Fruit fly (Drosophila melanogaster) whole organism, embryonic: ENCODE data around the gene CG32650.

Source experiments
- Blimp-1 ChIP-seq: fragments of 200-800 bp; sonication (Bioruptor generic); optimal IDR thresholded peaks from 3 replicates; lab custom pipeline; 2018; ENCODE audit warnings: missing biosample characterization, missing genetic modification characterization, mild to moderate bottlenecking, moderate library complexity, missing genetic modification reagents
- C15 ChIP-seq: fragments of 200-800 bp; sonication (Bioruptor generic); IDR thresholded peaks from 3 replicates; pipeline ENCODE4 v1.3.6; 2022; ENCODE audit warnings: missing biosample characterization, missing genetic modification characterization
- CG11085 ChIP-seq: fragments of 200-800 bp; sonication (Bioruptor generic); IDR thresholded peaks from 2 replicates; pipeline ENCODE4 v1.3.6; 2022; ENCODE audit warnings: missing biosample characterization, missing genetic modification characterization
- CG11093 ChIP-seq: fragments of 200-800 bp; sonication (Bioruptor generic); IDR thresholded peaks from 3 replicates; pipeline ENCODE4 v1.3.6; 2022; ENCODE audit warnings: missing biosample characterization, missing genetic modification characterization
- CG12236 ChIP-seq: fragments of 200-800 bp; sonication (Bioruptor generic); optimal IDR thresholded peaks from 2 replicates; lab custom pipeline; 2016; ENCODE audit warnings: missing biosample characterization, missing genetic modification characterization
- CG12299 ChIP-seq: fragments of 200-800 bp; sonication (Bioruptor generic); optimal IDR thresholded peaks from 2 replicates; lab custom pipeline; 2018; ENCODE audit warnings: missing biosample characterization, mild to moderate bottlenecking, missing genetic modification characterization
- CG13894 ChIP-seq: fragments of 200-800 bp; sonication (Bioruptor generic); optimal IDR thresholded peaks from 3 replicates; lab custom pipeline; 2018; ENCODE audit warnings: missing biosample characterization, mild to moderate bottlenecking, missing genetic modification characterization, moderate library complexity
- CG1529 ChIP-seq: fragments of 200-800 bp; sonication (Bioruptor generic); optimal IDR thresholded peaks from 3 replicates; lab custom pipeline; 2018; ENCODE audit warnings: missing biosample characterization, missing genetic modification characterization
- CG16815 ChIP-seq: fragments of 200-800 bp; sonication (Bioruptor generic); optimal IDR thresholded peaks from 3 replicates; lab custom pipeline; 2017; ENCODE audit warnings: missing biosample characterization, mild to moderate bottlenecking, missing genetic modification characterization
- CG18262 ChIP-seq: fragments of 200-800 bp; optimal IDR thresholded peaks from 3 replicates; lab custom pipeline; 2019; ENCODE audit warnings: missing biosample characterization, mild to moderate bottlenecking, missing genetic modification characterization, moderate library complexity
- CG2202 ChIP-seq: fragments of 200-800 bp; sonication (Bioruptor generic); optimal IDR thresholded peaks from 2 replicates; lab custom pipeline; 2018; ENCODE audit warnings: missing biosample characterization, mild to moderate bottlenecking, missing genetic modification characterization
- CG3995 ChIP-seq: fragments of 200-800 bp; sonication (Bioruptor generic); optimal IDR thresholded peaks from 3 replicates; lab custom pipeline; 2016; ENCODE audit warnings: missing biosample characterization, missing genetic modification characterization
- CG4707 ChIP-seq: fragments of 200-800 bp; sonication (Bioruptor generic); optimal IDR thresholded peaks from 2 replicates; lab custom pipeline; 2018; ENCODE audit warnings: missing biosample characterization, mild to moderate bottlenecking, missing genetic modification characterization, moderate library complexity
- CG6765 ChIP-seq: fragments of 200-800 bp; sonication (Bioruptor generic); optimal IDR thresholded peaks from 3 replicates; lab custom pipeline; 2017; ENCODE audit warnings: missing biosample characterization, mild to moderate bottlenecking, missing genetic modification characterization
- CG6813 ChIP-seq: fragments of 200-800 bp; sonication (Bioruptor generic); optimal IDR thresholded peaks from 2 replicates; lab custom pipeline; 2017; ENCODE audit warnings: missing biosample characterization, missing genetic modification characterization, mild to moderate bottlenecking, moderate library complexity, missing genetic modification reagents
- CG7786 ChIP-seq: fragments of 200-800 bp; sonication (Bioruptor generic); optimal IDR thresholded peaks from 2 replicates; lab custom pipeline; 2016; ENCODE audit warnings: missing biosample characterization, missing genetic modification characterization
- CG7839 ChIP-seq: fragments of 200-800 bp; sonication (Bioruptor generic); optimal IDR thresholded peaks from 3 replicates; lab custom pipeline; 2018; ENCODE audit warnings: missing biosample characterization, mild to moderate bottlenecking, missing genetic modification characterization, moderate library complexity
- CG8281 ChIP-seq: fragments of 200-800 bp; sonication (Bioruptor generic); optimal IDR thresholded peaks from 2 replicates; lab custom pipeline; 2018; ENCODE audit warnings: missing biosample characterization, mild to moderate bottlenecking, missing genetic modification characterization, moderate library complexity
- CG9437 ChIP-seq: fragments of 200-800 bp; sonication (Bioruptor generic); optimal IDR thresholded peaks from 2 replicates; lab custom pipeline; 2018; ENCODE audit warnings: missing biosample characterization, mild to moderate bottlenecking, missing genetic modification characterization
- CoRest ChIP-seq: fragments of 200-800 bp; sonication (Bioruptor generic); optimal IDR thresholded peaks from 3 replicates; lab custom pipeline; 2018; ENCODE audit warnings: missing biosample characterization, mild to moderate bottlenecking, missing genetic modification characterization, moderate library complexity
- Dref ChIP-seq: fragments of 200-800 bp; sonication (Bioruptor generic); IDR thresholded peaks from 2 replicates; pipeline ENCODE4 v1.3.6; 2022; ENCODE audit warnings: missing biosample characterization, missing genetic modification characterization
- Hsf ChIP-seq: fragments of 200-800 bp; sonication (Bioruptor generic); optimal IDR thresholded peaks from 3 replicates; lab custom pipeline; 2016; ENCODE audit warnings: missing biosample characterization, missing genetic modification characterization
- Neu2 ChIP-seq: fragments of 200-800 bp; sonication (Bioruptor generic); optimal IDR thresholded peaks from 3 replicates; lab custom pipeline; 2016; ENCODE audit warnings: missing biosample characterization, missing genetic modification characterization, borderline replicate concordance
- Poxn ChIP-seq: fragments of 200-800 bp; sonication (Bioruptor generic); IDR thresholded peaks from 2 replicates; pipeline ENCODE4 v1.3.6; 2022; ENCODE audit warnings: missing biosample characterization, missing genetic modification characterization
- Rfx ChIP-seq: fragments of 200-800 bp; sonication (Bioruptor generic); IDR thresholded peaks from 2 replicates; pipeline ENCODE4 v1.3.6; 2022; ENCODE audit warnings: missing biosample characterization, missing genetic modification characterization
- Side ChIP-seq: fragments of 200-800 bp; sonication (Bioruptor generic); optimal IDR thresholded peaks from 2 replicates; lab custom pipeline; 2016; ENCODE audit warnings: missing biosample characterization, missing genetic modification characterization
- Sox102F ChIP-seq: fragments of 200-800 bp; sonication (Bioruptor generic); optimal IDR thresholded peaks from 2 replicates; lab custom pipeline; 2018; ENCODE audit warnings: missing biosample characterization, mild to moderate bottlenecking, missing genetic modification characterization, moderate library complexity
- Sry-β ChIP-seq: fragments of 200-800 bp; sonication (Bioruptor generic); optimal IDR thresholded peaks from 2 replicates; lab custom pipeline; 2018; ENCODE audit warnings: missing biosample characterization, mild to moderate bottlenecking, missing genetic modification characterization, moderate library complexity
- Taf1 ChIP-seq: fragments of 200-800 bp; sonication (Bioruptor generic); IDR thresholded peaks from 2 replicates; pipeline ENCODE4 v1.3.6; 2022; ENCODE audit warnings: missing biosample characterization, missing genetic modification characterization
- Tbp ChIP-seq: fragments of >200 bp; optimal IDR thresholded peaks from 2 replicates; lab custom pipeline; 2018; ENCODE audit warnings: missing biosample characterization, missing genetic modification characterization
- Xbp1 ChIP-seq: fragments of 200-800 bp; sonication (Bioruptor generic); optimal IDR thresholded peaks from 3 replicates; lab custom pipeline; 2016; ENCODE audit warnings: missing biosample characterization, mild to moderate bottlenecking, missing genetic modification characterization
- ap ChIP-seq: fragments of 200-800 bp; sonication (Bioruptor generic); IDR thresholded peaks from 2 replicates; pipeline ENCODE4 v1.3.6; 2022; ENCODE audit warnings: missing biosample characterization, missing genetic modification characterization
- az2 ChIP-seq: fragments of 200-800 bp; sonication (Bioruptor generic); optimal IDR thresholded peaks from 3 replicates; lab custom pipeline; 2016; ENCODE audit warnings: missing biosample characterization, missing genetic modification characterization
- bsh ChIP-seq, 2 experiments: fragments of 200-800 bp; sonication (Bioruptor generic); optimal IDR thresholded peaks; 2 replicates each; lab custom pipeline; 2017 to 2018; ENCODE audit warnings: mild to moderate bottlenecking in 2 of 2, missing biosample characterization in 2 of 2, missing genetic modification characterization in 2 of 2, moderate library complexity in 1 of 2
- cas ChIP-seq: fragments of 200-800 bp; sonication (Bioruptor generic); IDR thresholded peaks from 2 replicates; pipeline ENCODE4 v1.3.6; 2022; ENCODE audit warnings: missing biosample characterization, missing genetic modification characterization
- chn ChIP-seq: fragments of 200-800 bp; sonication (Bioruptor generic); optimal IDR thresholded peaks from 2 replicates; lab custom pipeline; 2016; ENCODE audit warnings: missing biosample characterization, missing genetic modification characterization
- crp ChIP-seq, 2 experiments: fragments of 200-800 bp; sonication (Bioruptor generic); optimal IDR thresholded peaks; 2 replicates in 1 of 2; 3 replicates in 1 of 2; lab custom pipeline; 2017; ENCODE audit warnings: missing biosample characterization in 2 of 2, missing genetic modification characterization in 2 of 2, mild to moderate bottlenecking in 1 of 2, moderate library complexity in 1 of 2
- eve ChIP-seq, 2 experiments: fragments of >200 bp; optimal IDR thresholded peaks; 2 replicates each; lab custom pipeline; 2017; ENCODE audit warnings: missing biosample characterization in 2 of 2, missing genetic modification characterization in 2 of 2
- ftz-f1 ChIP-seq: fragments of 200-800 bp; sonication (Bioruptor generic); optimal IDR thresholded peaks from 2 replicates; lab custom pipeline; 2016; ENCODE audit warnings: missing biosample characterization, missing genetic modification characterization
- ind ChIP-seq: fragments of 200-800 bp; sonication (Bioruptor generic); optimal IDR thresholded peaks from 3 replicates; lab custom pipeline; 2016; ENCODE audit warnings: missing biosample characterization, missing genetic modification characterization
- ken ChIP-seq: fragments of 200-800 bp; sonication (Bioruptor generic); IDR thresholded peaks from 3 replicates; pipeline ENCODE4 v1.3.6; 2022; ENCODE audit warnings: missing biosample characterization, missing genetic modification characterization
- klu ChIP-seq: fragments of 200-800 bp; sonication (Bioruptor generic); IDR thresholded peaks from 2 replicates; pipeline ENCODE4 v1.3.6; 2022; ENCODE audit warnings: missing biosample characterization, missing genetic modification characterization
- lola ChIP-seq, 3 experiments: fragments of >200 bp in 2 of 3; fragments of 200-800 bp in 1 of 3; sonication (Bioruptor generic) in 1 of 3; optimal IDR thresholded peaks; 2 replicates each; lab custom pipeline; 2017 to 2019; ENCODE audit warnings: missing biosample characterization in 3 of 3, missing genetic modification characterization in 3 of 3, mild to moderate bottlenecking in 1 of 3, moderate library complexity in 1 of 3
- nau ChIP-seq: fragments of 200-800 bp; sonication (Bioruptor generic); optimal IDR thresholded peaks from 3 replicates; lab custom pipeline; 2017; ENCODE audit warnings: missing biosample characterization, mild to moderate bottlenecking, missing genetic modification characterization, missing genetic modification reagents
- otp ChIP-seq: fragments of 200-800 bp; sonication (Bioruptor generic); IDR thresholded peaks from 3 replicates; pipeline ENCODE4, ENCODE4 v1.3.6; 2022; ENCODE audit warnings: missing biosample characterization, missing genetic modification characterization
- pfk ChIP-seq: fragments of 200-800 bp; sonication (Bioruptor generic); optimal IDR thresholded peaks from 2 replicates; lab custom pipeline; 2018; ENCODE audit warnings: missing biosample characterization, mild to moderate bottlenecking, missing genetic modification characterization, moderate library complexity
- pros ChIP-seq: fragments of 200-800 bp; sonication (Bioruptor generic); optimal IDR thresholded peaks from 3 replicates; lab custom pipeline; 2019; ENCODE audit warnings: missing biosample characterization, mild to moderate bottlenecking, missing genetic modification characterization, moderate library complexity
- slp2 ChIP-seq: fragments of 200-800 bp; sonication (Bioruptor generic); optimal IDR thresholded peaks from 2 replicates; lab custom pipeline; 2016; ENCODE audit warnings: missing biosample characterization, missing genetic modification characterization
- ttk ChIP-seq: fragments of 200-800 bp; sonication (Bioruptor generic); IDR thresholded peaks from 2 replicates; pipeline ENCODE4 v2.1.2; 2022; ENCODE audit warnings: missing biosample characterization, missing genetic modification characterization

CG32650 gene

DNA sequence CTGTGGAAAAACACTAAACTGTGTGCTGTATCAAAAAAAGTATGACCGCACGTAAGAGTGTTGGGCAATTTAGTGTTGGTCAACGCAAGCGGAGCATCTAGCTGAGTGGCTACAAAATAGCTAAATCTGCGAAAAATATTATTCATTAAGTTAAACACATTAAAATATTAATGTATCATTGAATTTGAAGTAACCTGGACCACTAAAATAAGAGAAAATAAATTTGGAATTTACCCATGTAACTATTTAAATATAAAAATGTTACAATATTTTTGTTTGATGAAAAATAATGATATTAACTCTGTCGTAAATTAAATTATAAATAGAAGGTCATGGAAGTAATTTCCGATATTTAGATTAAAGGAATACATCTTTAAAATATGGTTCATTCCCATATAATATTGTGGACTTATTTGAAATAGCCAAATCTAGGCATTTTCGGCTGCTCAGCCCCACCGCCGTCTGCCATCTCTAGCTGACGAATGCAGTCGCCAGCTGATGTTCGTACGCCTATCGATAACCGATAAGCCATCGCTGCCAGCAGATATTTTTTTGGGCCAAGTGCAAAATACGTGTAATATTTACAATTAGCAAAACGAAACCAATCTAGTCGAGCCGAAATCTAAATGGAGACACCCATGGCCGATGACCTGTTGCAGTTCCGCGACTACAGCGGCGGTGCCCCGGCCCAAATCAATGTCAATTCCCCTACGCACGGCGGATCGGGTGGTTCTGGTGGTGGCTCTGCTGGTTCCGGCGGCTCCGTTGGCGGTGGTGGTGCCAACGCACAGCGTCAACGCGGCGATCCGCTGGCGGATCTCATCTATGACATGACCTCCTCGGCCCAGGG, 11.3 kb upstream of the CG32650 start, which contains the start of the genes Brms1 and CG4645 (continued):
- no peak for TF ChIP-seq CG6813 (GFP tag; lab: Kevin White, UChicago)
- no peak for TF ChIP-seq ftz-f1
- no peak for TF ChIP-seq Blimp-1
- TF ChIP-seq ap: no peak
- no peak for TF ChIP-seq CG1529 (GFP tag; lab: Kevin White, UChicago)
- peak; percentile 67 for TF ChIP-seq CG16815 (GFP tag; lab: Kevin White, UChicago)
- TF ChIP-seq eve (GFP tag; optimal IDR thresholded peaks at IDR 0.05; lab: Kevin White, UChicago): no peak
- peak; percentile 92 for TF ChIP-seq Sry-β (GFP tag; lab: Kevin White, UChicago)
- no peak for TF ChIP-seq Taf1
- TF ChIP-seq Side: no peak
- TF ChIP-seq CG11085 (GFP tag; lab: Robert Waterston, UW): no peak
- no peak for TF ChIP-seq pros (GFP tag; lab: Kevin White, UChicago)
- no peak for TF ChIP-seq otp
- no peak for TF ChIP-seq CG13894 (tag; lab: Kevin White, UChicago)
- TF ChIP-seq Poxn (GFP tag; lab: Robert Waterston, UW): no peak
- TF ChIP-seq crp (GFP tag; optimal IDR thresholded peaks at IDR 0.05; lab: Kevin White, UChicago): peak; percentile 30 to 85
- TF ChIP-seq C15 (GFP tag; lab: Robert Waterston, UW): no peak
- no peak for TF ChIP-seq slp2 (GFP tag; lab: Kevin White, UChicago)
- peak; percentile 69 for TF ChIP-seq Dref (GFP tag; lab: Robert Waterston, UW)
- TF ChIP-seq CG11093 (GFP tag; lab: Robert Waterston, UW): no peak
- no peak; the same call in 1 of the 2 replicates for TF ChIP-seq ttk (GFP tag; lab: Robert Waterston, UW)
- TF ChIP-seq klu: no peak
- TF ChIP-seq CG9437 (GFP tag; lab: Kevin White, UChicago): peak; percentile 54
- TF ChIP-seq lola (GFP tag; optimal IDR thresholded peaks at IDR 0.05; lab: Kevin White, UChicago): peak in 1 of 3 experiments; percentile 62
- TF ChIP-seq az2: peak; percentile 29
- no peak for TF ChIP-seq CG2202 (tag; lab: Kevin White, UChicago)
- TF ChIP-seq Neu2 (GFP tag; lab: Kevin White, UChicago): no peak
- peak; percentile 31 for TF ChIP-seq Sox102F
- no peak for TF ChIP-seq cas (GFP tag; lab: Robert Waterston, UW)
- TF ChIP-seq Rfx (GFP tag; lab: Robert Waterston, UW): peak; percentile 67
- TF ChIP-seq nau (GFP tag; lab: Kevin White, UChicago): no peak
- TF ChIP-seq chn (GFP tag; lab: Kevin White, UChicago): peak; percentile 15
- TF ChIP-seq CoRest (tag; lab: Kevin White, UChicago): peak; percentile 76
- no peak for TF ChIP-seq CG4707 (GFP tag; lab: Kevin White, UChicago)
- no peak for TF ChIP-seq pfk (GFP tag; lab: Kevin White, UChicago)
- TF ChIP-seq CG8281 (tag; lab: Kevin White, UChicago): no peak
- TF ChIP-seq CG12299 (tag; lab: Kevin White, UChicago): no peak
- TF ChIP-seq bsh (GFP tag; optimal IDR thresholded peaks at IDR 0.05; lab: Kevin White, UChicago): peak in 1 of 2 experiments; percentile 16
- peak; percentile 50 for TF ChIP-seq ken (GFP tag; lab: Robert Waterston, UW)
- no peak for TF ChIP-seq CG12236 (GFP tag; lab: Kevin White, UChicago)
- peak; percentile 8 for TF ChIP-seq CG6765 (GFP tag; lab: Kevin White, UChicago)
- TF ChIP-seq Xbp1 (GFP tag; lab: Kevin White, UChicago): peak; percentile 57
- peak; percentile 22 for TF ChIP-seq CG7786 (GFP tag; lab: Kevin White, UChicago)
- no peak for TF ChIP-seq Tbp (GFP tag; lab: Kevin White, UChicago)
- peak; percentile 55 for TF ChIP-seq ind (GFP tag; lab: Kevin White, UChicago)
- TF ChIP-seq Hsf: peak; percentile 45
- TF ChIP-seq CG18262 (tag; lab: Kevin White, UChicago): peak; percentile 59
- TF ChIP-seq CG7839: peak; percentile 58
- peak; percentile 2 for TF ChIP-seq CG3995 (GFP tag; lab: Kevin White, UChicago)
